Worm (Caenorhabditis elegans): Measurements from ENCODE around the gene nhr-170.
A peak's percentile ranks its signal among the peaks of the same experiment; 100 is the strongest.

nhr-170 gene

ce11 chrV:18782747-18783146 lies 17.9 kb downstream of the nhr-170 start (continued):
- TF ChIP-seq saeg-2 (GFP tag; IDR thresholded peaks at IDR 0.05) = no peak
- no peak for TF ChIP-seq cey-2 (tag; optimal IDR thresholded peaks at IDR 0.05; ENCODE audit: borderline replicate concordance, insufficient read depth)
- no peak for TF ChIP-seq nhr-111 (GFP tag; optimal IDR thresholded peaks at IDR 0.05)
- no peak for TF ChIP-seq sdz-12 (GFP tag; optimal IDR thresholded peaks at IDR 0.05)
- TF ChIP-seq nhr-11 (tag; optimal IDR thresholded peaks at IDR 0.05) = no peak
- TF ChIP-seq dve-1 (tag; optimal IDR thresholded peaks at IDR 0.05; ENCODE audit: insufficient read depth) = peak; percentile 77
- TF ChIP-seq ceh-62 (tag; optimal IDR thresholded peaks at IDR 0.05) = no peak
- TF ChIP-seq tag-97 (GFP tag; IDR thresholded peaks at IDR 0.05) = no peak
- no peak for TF ChIP-seq D1046.2 (GFP tag; IDR thresholded peaks at IDR 0.05)
- no peak for TF ChIP-seq lin-15B (tag; optimal IDR thresholded peaks at IDR 0.05)
- TF ChIP-seq daf-19 (GFP tag; conservative IDR thresholded peaks at IDR 0.05) = no peak
- no peak for TF ChIP-seq snpc-4 (tag; optimal IDR thresholded peaks at IDR 0.05)
- no peak for TF ChIP-seq jun-1 (tag; optimal IDR thresholded peaks at IDR 0.05)
- no peak for TF ChIP-seq lin-29 (GFP tag; IDR thresholded peaks at IDR 0.05)
- TF ChIP-seq tra-1 (GFP tag; IDR thresholded peaks at IDR 0.05) = no peak
- no peak for TF ChIP-seq nhr-76 (tag; optimal IDR thresholded peaks at IDR 0.05)
- TF ChIP-seq dpl-1 (GFP tag; optimal IDR thresholded peaks at IDR 0.05) = no peak
- no peak for TF ChIP-seq gei-8 (GFP tag; optimal IDR thresholded peaks at IDR 0.05)
- TF ChIP-seq madf-9 (GFP tag; conservative IDR thresholded peaks at IDR 0.05) = no peak
- no peak for TF ChIP-seq nhr-10 (tag; optimal IDR thresholded peaks at IDR 0.05)
- no peak for TF ChIP-seq mdt-29 (GFP tag; IDR thresholded peaks at IDR 0.05)
- no peak for TF ChIP-seq daf-12 (tag; optimal IDR thresholded peaks at IDR 0.05)
- peak; percentile 40; the same call in 1 of the 2 replicates for TF ChIP-seq php-3 (GFP tag; IDR thresholded peaks at IDR 0.05)
- peak; percentile 25 for TF ChIP-seq mep-1 (tag; optimal IDR thresholded peaks at IDR 0.05)
- TF ChIP-seq F37D6.2 (tag; optimal IDR thresholded peaks at IDR 0.05) = no peak
- no peak for TF ChIP-seq Y48G9A.11 (GFP tag; IDR thresholded peaks at IDR 0.05)
- TF ChIP-seq T26A8.4 (GFP tag; IDR thresholded peaks at IDR 0.05) = no peak
- TF ChIP-seq nhr-77 (tag; optimal IDR thresholded peaks at IDR 0.05) = peak; percentile 2
- no peak for TF ChIP-seq lin-38 (GFP tag; IDR thresholded peaks at IDR 0.05)
- no peak for TF ChIP-seq mxl-3 (GFP tag; optimal IDR thresholded peaks at IDR 0.05)
- no peak for TF ChIP-seq lin-39 (tag; optimal IDR thresholded peaks at IDR 0.05)
- no peak for TF ChIP-seq R02D3.7 (tag; optimal IDR thresholded peaks at IDR 0.05)
- no peak for TF ChIP-seq mdl-1 (tag; optimal IDR thresholded peaks at IDR 0.05)
- no peak for TF ChIP-seq ZK337.2 (GFP tag; IDR thresholded peaks at IDR 0.05)
- no peak for TF ChIP-seq ctbp-1 (GFP tag; IDR thresholded peaks at IDR 0.05)
- no peak for TF ChIP-seq Y5F2A.4 (GFP tag; optimal IDR thresholded peaks at IDR 0.05)
- TF ChIP-seq ztf-7 (tag; optimal IDR thresholded peaks at IDR 0.05) = no peak
- TF ChIP-seq nhr-48 (tag; optimal IDR thresholded peaks at IDR 0.05) = peak; percentile 4
- no peak for TF ChIP-seq aha-1 (tag)
- no peak for TF ChIP-seq zfp-2 (tag; optimal IDR thresholded peaks at IDR 0.05)
- TF ChIP-seq madf-5 (GFP tag; IDR thresholded peaks at IDR 0.05) = no peak
- TF ChIP-seq hlh-11 (tag; optimal IDR thresholded peaks at IDR 0.05) = peak; percentile 79
- TF ChIP-seq nhr-42 (GFP tag; IDR thresholded peaks at IDR 0.05) = no peak
- TF ChIP-seq skn-1 (tag; optimal IDR thresholded peaks at IDR 0.05) = no peak
- TF ChIP-seq hif-1 (tag; optimal IDR thresholded peaks at IDR 0.05) = no peak
- TF ChIP-seq ZK546.5 (tag; optimal IDR thresholded peaks at IDR 0.05) = no peak
- TF ChIP-seq ceh-20 (GFP tag; IDR thresholded peaks at IDR 0.05) = 0 out of 2 replicates have a peak, but pooled peaks have one; percentile 20
- no peak for TF ChIP-seq arid-1 (GFP tag; conservative IDR thresholded peaks at IDR 0.05)
- TF ChIP-seq egl-43 (GFP tag; IDR thresholded peaks at IDR 0.05) = no peak
- TF ChIP-seq unc-39 (tag; optimal IDR thresholded peaks at IDR 0.05) = no peak
- TF ChIP-seq pha-4 (GFP tag; IDR thresholded peaks at IDR 0.05) = no peak
- TF ChIP-seq pha-4 (tag; optimal IDR thresholded peaks at IDR 0.05) = no peak
- TF ChIP-seq vab-7 (GFP tag; IDR thresholded peaks at IDR 0.05) = no peak
